Worm (Caenorhabditis elegans) whole organism, midembryonic: Measurements from ENCODE around the gene clec-207.

Experiments
- T22C8.4 ChIP-seq: fragments of 200-800 bp; sonication (Bioruptor generic); IDR thresholded peaks from 2 replicates; pipeline ENCODE4 v1.3.6; 2022; ENCODE audit warnings: missing genetic modification characterization, missing compliant biosample characterization
- klf-2 ChIP-seq: fragments of 200-800 bp; sonication (Bioruptor generic); conservative IDR thresholded peaks from 2 replicates; pipeline ENCODE4 v1.3.6; 2022; ENCODE audit warnings: missing genetic modification reagents, missing genetic modification characterization, missing compliant biosample characterization
- ref-1 ChIP-seq: fragments of 200-800 bp; sonication (Bioruptor generic); conservative IDR thresholded peaks from 2 replicates; pipeline ENCODE4 v1.3.6; 2022; ENCODE audit warnings: missing genetic modification reagents, missing genetic modification characterization, missing compliant biosample characterization
- ztf-29 ChIP-seq: fragments of 200-800 bp; sonication (Bioruptor generic); IDR thresholded peaks from 2 replicates; pipeline ENCODE4 v1.3.6; 2022; ENCODE audit warnings: missing genetic modification reagents, missing genetic modification characterization, missing compliant biosample characterization

- TF ChIP-seq T22C8.4 (GFP tag; lab: Robert Waterston, UW) (no peak), klf-2 (GFP tag; lab: Robert Waterston, UW) (no peak), ref-1 (GFP tag; lab: Robert Waterston, UW) (no peak), ztf-29 (no peak)
Measured at ce11 chrV:2095204-2095603, 668 bp upstream of the clec-207 start, which contains the start of gene F36F12.2.
